Worm (Caenorhabditis elegans) whole organism, L4 larva: ENCODE data around the gene algn-12.

Experiments
- ama-1 ChIP-seq: fragments of 150-350 bp; optimal IDR thresholded peaks from 2 replicates; lab custom pipeline; 2014; ENCODE audit warnings: inconsistent platforms, mixed read lengths
- hlh-30 ChIP-seq: sonication (generic microtip); optimal IDR thresholded peaks from 2 replicates; lab custom pipeline; 2017; ENCODE audit warnings: antibody characterized with exemption, mild to moderate bottlenecking, missing genetic modification characterization, missing compliant biosample characterization; ENCODE audit not compliant: insufficient read depth
- mep-1 ChIP-seq: fragments of 150-350 bp; sonication (generic microtip); optimal IDR thresholded peaks from 3 replicates; lab custom pipeline; 2014; ENCODE audit warnings: missing biosample characterization, missing genetic modification characterization
- nhr-41 ChIP-seq: fragments of 200-800 bp; sonication (Bioruptor generic); IDR thresholded peaks from 2 replicates; pipeline ENCODE4 v1.3.6; 2022; ENCODE audit warnings: missing genetic modification reagents, missing genetic modification characterization, missing compliant biosample characterization
- unc-130 ChIP-seq: sonication (generic microtip); optimal IDR thresholded peaks from 2 replicates; lab custom pipeline; 2016; ENCODE audit warnings: missing genetic modification reagents, missing genetic modification characterization, missing compliant biosample characterization

DNA sequence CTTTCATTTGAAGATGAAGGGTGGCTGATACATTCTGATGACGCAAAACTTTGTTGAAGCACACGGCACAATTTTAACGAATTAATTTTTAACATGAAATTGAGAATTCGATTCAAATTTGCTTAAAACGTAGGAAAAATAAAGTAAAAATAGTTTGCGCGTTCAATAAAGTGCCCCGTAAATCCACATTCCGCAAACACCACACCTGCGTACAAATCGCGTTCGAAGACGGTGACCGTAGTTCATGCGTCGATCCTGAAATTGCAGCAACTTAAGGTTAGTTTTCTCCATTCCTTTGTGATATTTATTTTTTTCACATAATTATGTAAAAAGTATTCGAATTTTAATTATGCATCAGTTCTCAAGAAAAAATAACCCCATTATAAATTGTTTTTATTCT, 10.2 kb upstream of the algn-12 start, which contains the start of gene F43H9.3:
- TF ChIP-seq mep-1 (tag; lab: Kevin White, UChicago) (no peak), nhr-41 (GFP tag; lab: Robert Waterston, UW) (no peak), ama-1 (lab: Kevin White, UChicago) (no peak), hlh-30 (tag; lab: Kevin White, UChicago) (no peak), unc-130 (GFP tag; lab: Kevin White, UChicago) (no peak)
